Fruit fly (Drosophila melanogaster): ENCODE data around the gene Prosbeta3.
A peak's percentile ranks its signal among the peaks of the same experiment; 100 is the strongest.

Gene Prosbeta3

dm6 chr3R:9031797-9032418 is 25.9 kb upstream of the Prosbeta3 start:
- TF ChIP-seq cwo (GFP tag; optimal IDR thresholded peaks at IDR 0.05): peak; percentile 83
- TF ChIP-seq nom (GFP tag; optimal IDR thresholded peaks at IDR 0.05): peak; percentile 97
- peak; percentile 52 for TF ChIP-seq Jarid2 (GFP tag; optimal IDR thresholded peaks at IDR 0.05)
- peak; percentile 90 for TF ChIP-seq CG32767 (GFP tag; IDR thresholded peaks at IDR 0.05)
- TF ChIP-seq dati (GFP tag; IDR thresholded peaks at IDR 0.05): peak; percentile 83
- TF ChIP-seq CG11504 (tag; optimal IDR thresholded peaks at IDR 0.05): peak; percentile 92
- peak; percentile 1 for TF ChIP-seq pzg (GFP tag; optimal IDR thresholded peaks at IDR 0.05)
- peak; percentile 95 for TF ChIP-seq corto (GFP tag; optimal IDR thresholded peaks at IDR 0.05)
- TF ChIP-seq hbn (GFP tag; IDR thresholded peaks at IDR 0.05; ENCODE audit: partially characterized antibody): no peak
- TF ChIP-seq dan (GFP tag; IDR thresholded peaks at IDR 0.05): no peak
- TF ChIP-seq CG8478 (optimal IDR thresholded peaks at IDR 0.05): no peak
- no peak for TF ChIP-seq zen2 (GFP tag; IDR thresholded peaks at IDR 0.05; ENCODE audit: partially characterized antibody)
- no peak for TF ChIP-seq HLHmδ (GFP tag; optimal IDR thresholded peaks at IDR 0.05)
- TF ChIP-seq CG9876 (GFP tag; optimal IDR thresholded peaks at IDR 0.05): no peak
- peak; percentile 70 for TF ChIP-seq CG6854 (GFP tag; optimal IDR thresholded peaks at IDR 0.05)
- no peak for TF ChIP-seq CG2129 (GFP tag; IDR thresholded peaks at IDR 0.05; ENCODE audit: partially characterized antibody)
- no peak for TF ChIP-seq bigmax (GFP tag; optimal IDR thresholded peaks at IDR 0.05)
- peak; percentile 85 for TF ChIP-seq CG5245 (GFP tag; optimal IDR thresholded peaks at IDR 0.05)
- peak; percentile 58 for TF ChIP-seq cato (GFP tag; optimal IDR thresholded peaks at IDR 0.05; ENCODE audit: borderline replicate concordance)
- peak; percentile 76 for TF ChIP-seq tx (GFP tag; optimal IDR thresholded peaks at IDR 0.05)
- TF ChIP-seq CG9797 (GFP tag; optimal IDR thresholded peaks at IDR 0.05): no peak
- TF ChIP-seq CG17361 (GFP tag; IDR thresholded peaks at IDR 0.05): peak; percentile 88
- peak; percentile 73 for TF ChIP-seq CG7786 (GFP tag; optimal IDR thresholded peaks at IDR 0.05)
- TF ChIP-seq Oli (tag; optimal IDR thresholded peaks at IDR 0.05): peak; percentile 91
- TF ChIP-seq BtbVII (GFP tag; optimal IDR thresholded peaks at IDR 0.05): peak; percentile 85
- TF ChIP-seq CkIIα-i1 (GFP tag; IDR thresholded peaks at IDR 0.05): peak; percentile 79
- peak; percentile 84 for TF ChIP-seq peb (GFP tag; IDR thresholded peaks at IDR 0.05)
- peak; percentile 89; the same call in 2 of the 3 replicates for TF ChIP-seq gce (GFP tag; IDR thresholded peaks at IDR 0.05)
- TF ChIP-seq Bteb2 (GFP tag; optimal IDR thresholded peaks at IDR 0.05): peak; percentile 79
- peak; percentile 30 for TF ChIP-seq Nf-YC (tag; optimal IDR thresholded peaks at IDR 0.05)
- peak; percentile 76 for TF ChIP-seq gro (GFP tag; optimal IDR thresholded peaks at IDR 0.05)
- TF ChIP-seq mirr (GFP tag; optimal IDR thresholded peaks at IDR 0.05): no peak
- TF ChIP-seq lbe (GFP tag; optimal IDR thresholded peaks at IDR 0.05): peak; percentile 92
- TF ChIP-seq Dip3 (GFP tag; optimal IDR thresholded peaks at IDR 0.05): peak; percentile 88
- TF ChIP-seq Myb (GFP tag; optimal IDR thresholded peaks at IDR 0.05): peak; percentile 61
- TF ChIP-seq sob (GFP tag; IDR thresholded peaks at IDR 0.05): peak; percentile 88
- TF ChIP-seq hb (GFP tag; IDR thresholded peaks at IDR 0.05; ENCODE audit: partially characterized antibody): no peak
- TF ChIP-seq Hmx (GFP tag; optimal IDR thresholded peaks at IDR 0.05): peak; percentile 53
- no peak for TF ChIP-seq CG17912 (GFP tag; optimal IDR thresholded peaks at IDR 0.05)
- TF ChIP-seq D19A (tag; optimal IDR thresholded peaks at IDR 0.05): peak; percentile 75
- peak; percentile 60 for TF ChIP-seq psq (GFP tag; optimal IDR thresholded peaks at IDR 0.05)
- peak; percentile 78 for TF ChIP-seq CG13775 (GFP tag; optimal IDR thresholded peaks at IDR 0.05)
- peak; percentile 61 for TF ChIP-seq CG15601 (tag; optimal IDR thresholded peaks at IDR 0.05)
- peak; percentile 95 for TF ChIP-seq sqz (GFP tag; optimal IDR thresholded peaks at IDR 0.05)
- TF ChIP-seq wor (GFP tag; IDR thresholded peaks at IDR 0.05): peak; percentile 85
- TF ChIP-seq prd (optimal IDR thresholded peaks at IDR 0.05): no peak
- TF ChIP-seq prd (GFP tag; IDR thresholded peaks at IDR 0.05): peak; percentile 90
- peak; percentile 50; the same call in 1 of the 2 replicates for TF ChIP-seq rib (GFP tag; IDR thresholded peaks at IDR 0.05)
- 0 out of 2 replicates have a peak, but pooled peaks have one; percentile 45 for TF ChIP-seq crol (GFP tag; IDR thresholded peaks at IDR 0.05)
- peak; percentile 88 for TF ChIP-seq CG1647 (GFP tag; optimal IDR thresholded peaks at IDR 0.05)

All from whole organism, embryonic.